Fruit fly (Drosophila melanogaster): ENCODE measurements around the gene CG7368.
A peak's percentile ranks its signal among the peaks of the same experiment; 100 is the strongest.

Gene CG7368

dm6 chr3L:11579919-11580318 is 17.1 kb upstream of the CG7368 start, which contains the start of gene CG43390 (continued):
- TF ChIP-seq scrt (GFP tag; optimal IDR thresholded peaks at IDR 0.05), result peak; percentile 39
- no peak for TF ChIP-seq pnt (GFP tag; optimal IDR thresholded peaks at IDR 0.05)
- peak; percentile 87 for TF ChIP-seq Asciz (GFP tag; optimal IDR thresholded peaks at IDR 0.05)
- no peak for TF ChIP-seq D19A (tag; optimal IDR thresholded peaks at IDR 0.05)
- no peak for TF ChIP-seq CG2116 (GFP tag; optimal IDR thresholded peaks at IDR 0.05)
- no peak for TF ChIP-seq gsb-n (tag; optimal IDR thresholded peaks at IDR 0.05)
- no peak for TF ChIP-seq HLH54F (GFP tag; optimal IDR thresholded peaks at IDR 0.05)
- TF ChIP-seq pita (GFP tag; optimal IDR thresholded peaks at IDR 0.05), result no peak
- TF ChIP-seq wek (GFP tag; optimal IDR thresholded peaks at IDR 0.05), result peak; percentile 48
- peak; percentile 7 for TF ChIP-seq CG6683 (GFP tag; optimal IDR thresholded peaks at IDR 0.05)
- TF ChIP-seq CG6254 (GFP tag; optimal IDR thresholded peaks at IDR 0.05), result no peak
- TF ChIP-seq gem (tag; optimal IDR thresholded peaks at IDR 0.05), result peak; percentile 59
- TF ChIP-seq HmgZ (tag; optimal IDR thresholded peaks at IDR 0.05), result peak; percentile 68
- TF ChIP-seq br (optimal IDR thresholded peaks at IDR 0.05), result no peak
- no peak for TF ChIP-seq tin (GFP tag; optimal IDR thresholded peaks at IDR 0.05)
- TF ChIP-seq pan (optimal IDR thresholded peaks at IDR 0.05), result no peak
- no peak for TF ChIP-seq pan (GFP tag; optimal IDR thresholded peaks at IDR 0.05 in 1 of 2, IDR thresholded peaks at IDR 0.05 in 1 of 2)
- TF ChIP-seq CG1602 (GFP tag; optimal IDR thresholded peaks at IDR 0.05), result no peak
- TF ChIP-seq CG14860 (GFP tag; IDR thresholded peaks at IDR 0.05; ENCODE audit: partially characterized antibody), result no peak
- TF ChIP-seq ab (GFP tag; optimal IDR thresholded peaks at IDR 0.05), result no peak
- TF ChIP-seq grn (GFP tag; optimal IDR thresholded peaks at IDR 0.05), result peak; percentile 7
- peak; percentile 12 for TF ChIP-seq eyg (GFP tag; optimal IDR thresholded peaks at IDR 0.05)
- peak; percentile 12 for TF ChIP-seq CG7839 (tag; optimal IDR thresholded peaks at IDR 0.05)
- TF ChIP-seq pros (GFP tag; optimal IDR thresholded peaks at IDR 0.05), result no peak
- no peak for TF ChIP-seq cwo (GFP tag; optimal IDR thresholded peaks at IDR 0.05)
- TF ChIP-seq cas (GFP tag; IDR thresholded peaks at IDR 0.05), result no peak; the same call in 1 of the 2 replicates
- TF ChIP-seq Dek (tag; optimal IDR thresholded peaks at IDR 0.05), result peak; percentile 72
- peak; percentile 57 for TF ChIP-seq unpg (GFP tag; optimal IDR thresholded peaks at IDR 0.05)
- no peak for TF ChIP-seq Poxn (GFP tag; IDR thresholded peaks at IDR 0.05)
- TF ChIP-seq Atf6 (GFP tag; IDR thresholded peaks at IDR 0.05), result peak; percentile 69
- TF ChIP-seq CG33557 (GFP tag; optimal IDR thresholded peaks at IDR 0.05), result no peak
- no peak for TF ChIP-seq Sox100B (GFP tag; optimal IDR thresholded peaks at IDR 0.05)
- no peak for TF ChIP-seq Gug (GFP tag; IDR thresholded peaks at IDR 0.05)
- no peak for TF ChIP-seq Vsx1 (GFP tag; optimal IDR thresholded peaks at IDR 0.05)
- no peak for TF ChIP-seq inv (GFP tag; IDR thresholded peaks at IDR 0.05; ENCODE audit: partially characterized antibody)
- TF ChIP-seq Ptx1 (GFP tag; IDR thresholded peaks at IDR 0.05), result no peak
- no peak for TF ChIP-seq CG3847 (GFP tag; IDR thresholded peaks at IDR 0.05)
- no peak for TF ChIP-seq CG11560 (tag; IDR thresholded peaks at IDR 0.05)
- peak; percentile 83 for TF ChIP-seq BtbVII (GFP tag; optimal IDR thresholded peaks at IDR 0.05)
- TF ChIP-seq CG30431 (GFP tag; optimal IDR thresholded peaks at IDR 0.05), result no peak
- TF ChIP-seq CG3838 (GFP tag; optimal IDR thresholded peaks at IDR 0.05), result no peak
- no peak for TF ChIP-seq Drgx (GFP tag; IDR thresholded peaks at IDR 0.05)
- no peak for TF ChIP-seq CG6791 (GFP tag; IDR thresholded peaks at IDR 0.05; ENCODE audit: partially characterized antibody)
- no peak for TF ChIP-seq CG6272 (GFP tag; IDR thresholded peaks at IDR 0.05)
- no peak for TF ChIP-seq CG11723 (GFP tag; optimal IDR thresholded peaks at IDR 0.05)
- TF ChIP-seq CG12769 (tag; optimal IDR thresholded peaks at IDR 0.05), result peak; percentile 90
- no peak for TF ChIP-seq CG7786 (GFP tag; optimal IDR thresholded peaks at IDR 0.05)
- TF ChIP-seq CG11085 (GFP tag; IDR thresholded peaks at IDR 0.05), result no peak
- peak; percentile 27 for TF ChIP-seq CG13424 (tag; optimal IDR thresholded peaks at IDR 0.05)
- no peak for TF ChIP-seq sens-2 (GFP tag; IDR thresholded peaks at IDR 0.05)
- TF ChIP-seq CG9876 (GFP tag; optimal IDR thresholded peaks at IDR 0.05), result no peak
- no peak for TF ChIP-seq twi (tag; optimal IDR thresholded peaks at IDR 0.05)

All from whole organism, embryonic.